Worm (Caenorhabditis elegans) whole organism, L4 larva: ENCODE results near the gene F45F2.11.
A peak's percentile ranks its signal among the peaks of the same experiment; 100 is the strongest.
"Not testable (repeated sequence)": the region's sequence is repeated elsewhere in the genome, so short reads cannot be mapped to it uniquely, and the experiment has no call there.

ENCODE experiments used
- ZK546.5 ChIP-seq, 2 experiments: sonication (generic microtip); optimal IDR thresholded peaks; 2 replicates each; lab custom pipeline; 2017; ENCODE audit warnings: missing biosample characterization in 2 of 2, missing genetic modification characterization in 2 of 2
- ces-1 ChIP-seq: fragments of 150-350 bp; sonication (generic microtip); optimal IDR thresholded peaks from 4 replicates; lab custom pipeline; 2014; ENCODE audit warnings: missing biosample characterization, missing genetic modification reagents, missing genetic modification characterization
- gei-8 ChIP-seq: fragments of 200-800 bp; sonication (Bioruptor generic); optimal IDR thresholded peaks from 2 replicates; lab custom pipeline; 2018; ENCODE audit warnings: mild to moderate bottlenecking, missing genetic modification characterization, missing compliant biosample characterization
- hlh-11 ChIP-seq: fragments of 200-800 bp; sonication (Bioruptor generic); optimal IDR thresholded peaks from 2 replicates; lab custom pipeline; 2018; ENCODE audit warnings: mild to moderate bottlenecking, missing genetic modification characterization, missing compliant biosample characterization
- jun-1 ChIP-seq: fragments of 150-350 bp; optimal IDR thresholded peaks from 2 replicates; lab custom pipeline; 2014; ENCODE audit warnings: missing biosample characterization, missing genetic modification reagents, missing genetic modification characterization
- lir-3 ChIP-seq: sonication (generic microtip); optimal IDR thresholded peaks from 2 replicates; lab custom pipeline; 2016; ENCODE audit warnings: mild to moderate bottlenecking, missing genetic modification characterization, missing compliant biosample characterization
- mes-2 ChIP-seq: sonication (generic microtip); optimal IDR thresholded peaks from 2 replicates; lab custom pipeline; 2016; ENCODE audit warnings: missing genotype, mild to moderate bottlenecking, missing genetic modification characterization, missing compliant biosample characterization; ENCODE audit not compliant: poor library complexity, severe bottlenecking
- pha-4 ChIP-seq, 2 experiments: fragments of 150-350 bp in 1 of 2; fragments of 200-800 bp in 1 of 2; sonication (Bioruptor generic) in 1 of 2; IDR thresholded peaks in 1 of 2; optimal IDR thresholded peaks in 1 of 2; 2 replicates each; pipeline versions ENCODE4 v1.3.6 to Lab custom; 2014 to 2022; ENCODE audit warnings: missing genetic modification characterization in 2 of 2, missing genetic modification reagents in 2 of 2, missing biosample characterization in 1 of 2, missing compliant biosample characterization in 1 of 2
- pqm-1 ChIP-seq: sonication (generic microtip); optimal IDR thresholded peaks from 2 replicates; lab custom pipeline; 2017; ENCODE audit warnings: missing biosample characterization, missing genetic modification characterization
- snpc-4 ChIP-seq: fragments of 150-350 bp; optimal IDR thresholded peaks from 2 replicates; lab custom pipeline; 2014; ENCODE audit warnings: missing biosample characterization, missing genetic modification characterization
- ztf-11 ChIP-seq: fragments of 150-350 bp; optimal IDR thresholded peaks from 2 replicates; lab custom pipeline; 2014; ENCODE audit warnings: missing biosample characterization, missing genetic modification characterization

DNA sequence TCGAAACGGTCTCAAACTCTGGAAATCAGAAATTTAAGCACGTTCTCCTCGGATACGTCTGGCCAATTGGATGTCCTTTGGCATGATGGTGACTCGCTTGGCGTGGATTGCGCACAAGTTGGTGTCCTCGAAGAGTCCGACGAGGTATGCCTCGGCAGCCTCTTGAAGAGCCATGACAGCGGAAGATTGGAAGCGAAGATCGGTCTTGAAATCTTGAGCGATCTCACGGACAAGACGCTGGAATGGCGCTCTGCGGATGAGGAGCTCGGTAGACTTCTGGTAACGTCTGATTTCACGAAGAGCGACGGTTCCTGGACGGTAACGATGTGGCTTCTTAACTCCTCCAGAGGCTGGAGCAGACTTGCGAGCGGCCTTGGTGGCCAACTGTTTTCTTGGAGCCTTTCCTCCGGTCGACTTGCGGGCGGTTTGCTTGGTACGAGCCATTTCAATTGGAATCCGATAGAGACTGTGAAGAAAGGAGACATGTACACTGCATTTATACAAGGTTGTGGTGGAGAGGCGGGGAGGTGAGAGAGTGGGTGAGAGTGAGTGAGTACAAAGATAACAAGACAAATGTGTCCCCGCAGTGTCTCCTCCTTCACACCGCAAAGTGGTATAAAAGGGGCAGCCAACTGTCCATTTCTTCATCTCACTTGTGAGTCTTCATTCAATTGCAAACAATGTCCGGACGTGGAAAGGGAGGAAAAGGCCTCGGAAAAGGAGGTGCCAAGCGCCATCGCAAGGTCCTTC lies 14.0 kb upstream of the F45F2.11 start, which contains the start of the genes his-6 and his-5:
- not testable (repeated sequence) for TF ChIP-seq gei-8; jun-1 (tag; lab: Kevin White, UChicago); ZK546.5 (tag; optimal IDR thresholded peaks at IDR 0.05; lab: Kevin White, UChicago); ces-1 (GFP tag; lab: Kevin White, UChicago); lir-3 (tag; lab: Kevin White, UChicago); pqm-1 (tag; lab: Kevin White, UChicago); ztf-11; pha-4 (tag; optimal IDR thresholded peaks at IDR 0.05; lab: Kevin White, UChicago); snpc-4
- TF ChIP-seq hlh-11 (peak; percentile 64), mes-2 (tag; lab: Kevin White, UChicago) (peak; percentile 48), pha-4 (GFP tag; IDR thresholded peaks at IDR 0.05; lab: Robert Waterston, UW) (peak; percentile 89)
